Worm (Caenorhabditis elegans) whole organism, late embryonic: ENCODE data around the gene pqn-15.

Experiments
- F13H6.1 ChIP-seq: sonication (generic microtip); optimal IDR thresholded peaks from 2 replicates; lab custom pipeline; 2016; ENCODE audit warnings: missing genetic modification characterization, missing compliant biosample characterization
- ahr-1 ChIP-seq: sonication (generic microtip); optimal IDR thresholded peaks from 2 replicates; lab custom pipeline; 2016; ENCODE audit warnings: missing genetic modification characterization, missing compliant biosample characterization
- ama-1 ChIP-seq: fragments of 150-350 bp; optimal IDR thresholded peaks from 2 replicates; lab custom pipeline; 2014
- ceh-14 ChIP-seq: sonication (generic microtip); optimal IDR thresholded peaks from 2 replicates; lab custom pipeline; 2016; ENCODE audit warnings: missing genotype, missing genetic modification characterization, missing compliant biosample characterization
- ceh-19 ChIP-seq: fragments of 200-800 bp; sonication (Bioruptor generic); optimal IDR thresholded peaks from 2 replicates; lab custom pipeline; 2018; ENCODE audit warnings: mild to moderate bottlenecking, missing genetic modification characterization, missing compliant biosample characterization
- ceh-22 ChIP-seq: sonication (generic microtip); optimal IDR thresholded peaks from 2 replicates; lab custom pipeline; 2017; ENCODE audit warnings: missing biosample characterization, missing genetic modification characterization
- ceh-24 ChIP-seq: sonication (generic microtip); optimal IDR thresholded peaks from 2 replicates; lab custom pipeline; 2016; ENCODE audit warnings: mild to moderate bottlenecking, missing genetic modification characterization, missing compliant biosample characterization
- ceh-30 ChIP-seq: fragments of 150-350 bp; optimal IDR thresholded peaks from 2 replicates; lab custom pipeline; 2014; ENCODE audit warnings: missing biosample characterization, missing genetic modification characterization
- ceh-34 ChIP-seq: sonication (generic microtip); optimal IDR thresholded peaks from 2 replicates; lab custom pipeline; 2016; ENCODE audit warnings: mild to moderate bottlenecking, missing genetic modification characterization, missing compliant biosample characterization
- ceh-48 ChIP-seq: sonication (generic microtip); optimal IDR thresholded peaks from 2 replicates; lab custom pipeline; 2016; ENCODE audit warnings: missing genetic modification characterization, inconsistent platforms, missing compliant biosample characterization
- che-1 ChIP-seq: sonication (generic microtip); optimal IDR thresholded peaks from 2 replicates; lab custom pipeline; 2016; ENCODE audit warnings: mild to moderate bottlenecking, missing genetic modification characterization, missing compliant biosample characterization
- dmd-4 ChIP-seq: sonication (generic microtip); optimal IDR thresholded peaks from 2 replicates; lab custom pipeline; 2016; ENCODE audit warnings: borderline replicate concordance, missing genetic modification characterization, missing compliant biosample characterization
- ets-4 ChIP-seq: sonication (generic microtip); optimal IDR thresholded peaks from 2 replicates; lab custom pipeline; 2016; ENCODE audit warnings: missing genetic modification characterization, missing compliant biosample characterization
- fkh-10 ChIP-seq: fragments of 150-350 bp; optimal IDR thresholded peaks from 2 replicates; lab custom pipeline; 2014; ENCODE audit warnings: missing biosample characterization, missing genetic modification reagents, missing genetic modification characterization
- gmeb-2 ChIP-seq: sonication (generic microtip); optimal IDR thresholded peaks from 2 replicates; lab custom pipeline; 2016; ENCODE audit warnings: missing genetic modification characterization, inconsistent platforms, missing compliant biosample characterization
- hlh-13 ChIP-seq: fragments of 200-800 bp; sonication (Bioruptor generic); optimal IDR thresholded peaks from 2 replicates; lab custom pipeline; 2018; ENCODE audit warnings: mild to moderate bottlenecking, missing genetic modification characterization, missing compliant biosample characterization
- hlh-15 ChIP-seq: sonication (generic microtip); optimal IDR thresholded peaks from 2 replicates; lab custom pipeline; 2016; ENCODE audit warnings: missing genetic modification characterization, missing compliant biosample characterization
- hlh-8 ChIP-seq: sonication (generic microtip); optimal IDR thresholded peaks from 2 replicates; lab custom pipeline; 2016; ENCODE audit warnings: missing genotype, missing genetic modification characterization, missing compliant biosample characterization
- madf-2 ChIP-seq: sonication (generic microtip); optimal IDR thresholded peaks from 2 replicates; lab custom pipeline; 2017; ENCODE audit warnings: missing genetic modification characterization, missing compliant biosample characterization
- mec-3 ChIP-seq: sonication (generic microtip); optimal IDR thresholded peaks from 2 replicates; lab custom pipeline; 2016; ENCODE audit warnings: borderline replicate concordance, missing genetic modification characterization, missing compliant biosample characterization
- nfya-1 ChIP-seq: sonication (generic microtip); optimal IDR thresholded peaks from 2 replicates; lab custom pipeline; 2017; ENCODE audit warnings: missing genetic modification characterization, mild to moderate bottlenecking, missing compliant biosample characterization, antibody characterized with exemption, moderate library complexity
- nhr-11 ChIP-seq: fragments of 150-350 bp; optimal IDR thresholded peaks from 2 replicates; lab custom pipeline; 2014; ENCODE audit warnings: missing biosample characterization, missing genetic modification characterization
- nhr-232 ChIP-seq: sonication (generic microtip); optimal IDR thresholded peaks from 2 replicates; lab custom pipeline; 2016; ENCODE audit warnings: missing genetic modification characterization, missing compliant biosample characterization
- npax-4 ChIP-seq: sonication (generic microtip); optimal IDR thresholded peaks from 2 replicates; lab custom pipeline; 2016; ENCODE audit warnings: missing genetic modification characterization, missing compliant biosample characterization
- odd-2 ChIP-seq: sonication (generic microtip); optimal IDR thresholded peaks from 2 replicates; lab custom pipeline; 2017; ENCODE audit warnings: antibody characterized with exemption, mild to moderate bottlenecking, missing genetic modification characterization, missing compliant biosample characterization
- pat-9 ChIP-seq: fragments of 200-800 bp; sonication (Bioruptor generic); optimal IDR thresholded peaks from 2 replicates; lab custom pipeline; 2018; ENCODE audit warnings: mild to moderate bottlenecking, missing genetic modification characterization, moderate library complexity, missing compliant biosample characterization
- pax-1 ChIP-seq: fragments of 150-350 bp; optimal IDR thresholded peaks from 2 replicates; lab custom pipeline; 2014; ENCODE audit warnings: missing biosample characterization, missing genetic modification characterization
- ref-2 ChIP-seq: sonication (generic microtip); optimal IDR thresholded peaks from 2 replicates; lab custom pipeline; 2016; ENCODE audit warnings: missing genetic modification characterization, missing compliant biosample characterization
- sdc-2 ChIP-seq: sonication (generic microtip); optimal IDR thresholded peaks from 2 replicates; lab custom pipeline; 2016; ENCODE audit warnings: missing genotype, missing genetic modification characterization, missing compliant biosample characterization
- sox-2 ChIP-seq: fragments of 200-800 bp; sonication (Bioruptor generic); IDR thresholded peaks from 2 replicates; pipeline ENCODE4 v1.3.6; 2022; ENCODE audit warnings: missing genetic modification reagents, missing genetic modification characterization, missing compliant biosample characterization
- sox-4 ChIP-seq: sonication (generic microtip); optimal IDR thresholded peaks from 2 replicates; lab custom pipeline; 2017; ENCODE audit warnings: mild to moderate bottlenecking, missing genetic modification characterization, inconsistent platforms, missing compliant biosample characterization
- syd-9 ChIP-seq: sonication (generic microtip); optimal IDR thresholded peaks from 2 replicates; lab custom pipeline; 2016; ENCODE audit warnings: mild to moderate bottlenecking, missing genetic modification characterization, moderate library complexity, missing compliant biosample characterization
- tbx-2 ChIP-seq: sonication (generic microtip); optimal IDR thresholded peaks from 2 replicates; lab custom pipeline; 2016; ENCODE audit warnings: missing genetic modification characterization, missing compliant biosample characterization
- tbx-7 ChIP-seq: sonication (generic microtip); optimal IDR thresholded peaks from 2 replicates; lab custom pipeline; 2016; ENCODE audit warnings: missing genotype, missing genetic modification characterization, missing compliant biosample characterization
- unc-3 ChIP-seq, 2 experiments: fragments of 200-800 bp in 1 of 2; sonication (Bioruptor generic) in 1 of 2; sonication (generic microtip) in 1 of 2; conservative IDR thresholded peaks in 1 of 2; optimal IDR thresholded peaks in 1 of 2; 2 replicates each; pipeline versions ENCODE4 v1.3.6 to Lab custom; 2016 to 2022; ENCODE audit warnings: missing compliant biosample characterization in 2 of 2, missing genetic modification characterization in 2 of 2, missing genetic modification reagents in 1 of 2
- unc-42 ChIP-seq: sonication (generic microtip); optimal IDR thresholded peaks from 2 replicates; lab custom pipeline; 2016; ENCODE audit warnings: missing genotype, missing genetic modification characterization, missing compliant biosample characterization
- unc-55 ChIP-seq: sonication (generic microtip); optimal IDR thresholded peaks from 2 replicates; lab custom pipeline; 2017; ENCODE audit warnings: missing biosample characterization, missing genetic modification reagents, missing genetic modification characterization

The pqn-15 gene

DNA sequence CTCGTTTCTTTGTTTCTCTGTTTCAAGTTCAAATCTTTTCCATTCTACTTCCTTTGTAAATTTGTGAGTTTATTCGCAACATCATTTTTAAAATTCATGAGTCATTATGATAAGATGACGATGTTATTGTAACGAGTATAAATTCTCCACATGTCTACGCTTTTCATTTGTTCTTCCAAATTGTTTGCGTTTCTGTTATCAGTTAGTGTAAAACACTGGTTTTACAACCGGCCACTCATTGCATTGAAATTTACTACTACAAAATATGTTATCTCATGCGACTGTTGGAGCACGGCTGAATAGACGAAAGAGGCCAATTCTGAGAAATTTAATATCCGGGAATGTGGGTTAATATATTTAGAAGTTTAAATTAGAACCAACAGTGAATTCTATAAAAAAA, 24.4 kb downstream of the pqn-15 start, which contains the start of gene C52B9.19:
Gene C52B9.19 (plus strand): TSS at position 176 of the 400 bp plus-strand sequence.
- TF ChIP-seq mec-3 (tag; lab: Kevin White, UChicago) (no peak), nhr-11 (tag; lab: Kevin White, UChicago) (no peak), fkh-10 (GFP tag; lab: Kevin White, UChicago) (no peak), ref-2 (no peak), ceh-22 (tag; lab: Kevin White, UChicago) (no peak), pax-1 (no peak)

ce11 chrX:4279294-4279782, 27.4 kb downstream of the pqn-15 start, which contains the start of the genes twk-28 and ets-9:
Gene twk-28 (minus strand): TSS chrX:4279344.
Gene ets-9 (plus strand): TSS chrX:4279703.
- TF ChIP-seq sox-4 (tag; lab: Kevin White, UChicago) (no peak), mec-3 (tag; lab: Kevin White, UChicago) (no peak), nhr-11 (tag; lab: Kevin White, UChicago) (no peak), unc-42 (tag; lab: Kevin White, UChicago) (no peak), F13H6.1 (tag; lab: Kevin White, UChicago) (no peak), odd-2 (tag; lab: Kevin White, UChicago) (no peak), madf-2 (tag; lab: Kevin White, UChicago) (no peak), che-1 (no peak), nfya-1 (no peak), pax-1 (no peak), tbx-2 (tag; lab: Kevin White, UChicago) (no peak), ets-4 (tag; lab: Kevin White, UChicago) (no peak), ceh-30 (no peak), unc-3 (GFP tag; conservative IDR thresholded peaks at IDR 0.05; lab: Robert Waterston, UW) (no peak), unc-3 (tag; optimal IDR thresholded peaks at IDR 0.05; lab: Kevin White, UChicago) (no peak), gmeb-2 (tag; lab: Kevin White, UChicago) (no peak), unc-55 (no peak), npax-4 (tag; lab: Kevin White, UChicago) (no peak)
- TF ChIP-seq, all 69 proteins: peak for 0

- TF ChIP-seq ahr-1 (tag; lab: Kevin White, UChicago) (no peak), sox-4 (tag; lab: Kevin White, UChicago) (no peak), tbx-7 (no peak), hlh-15 (tag; lab: Kevin White, UChicago) (no peak), ama-1 (lab: Kevin White, UChicago) (no peak), hlh-13 (no peak), syd-9 (tag; lab: Kevin White, UChicago) (no peak), ceh-24 (no peak), unc-42 (tag; lab: Kevin White, UChicago) (no peak), dmd-4 (no peak), npax-4 (tag; lab: Kevin White, UChicago) (no peak), pax-1 (no peak), nhr-232 (no peak)
These were observed 32.6 kb downstream of the pqn-15 start, which contains the start of gene mec-18 for ce11 chrX:4274116-4274515. Gene mec-18 (minus strand): TSS chrX:4274216.

DNA sequence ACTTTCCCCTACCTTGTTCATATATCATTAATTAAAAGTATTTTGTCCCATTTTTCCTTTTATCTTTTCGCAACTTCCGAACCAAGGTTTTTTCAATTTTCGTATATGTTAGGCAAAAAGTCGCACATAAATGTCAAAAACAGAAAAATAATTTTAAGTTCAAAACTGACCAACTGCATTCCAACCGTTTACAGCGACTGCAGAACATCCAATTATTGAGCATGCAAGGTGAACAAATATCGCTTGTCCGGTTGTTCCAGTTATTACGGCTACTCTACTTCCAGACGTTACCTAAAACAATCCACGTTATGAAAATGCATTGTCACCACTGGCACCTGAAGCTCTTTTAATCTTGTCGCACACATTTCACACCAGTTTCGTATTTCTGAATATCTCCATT, 33.1 kb downstream of the pqn-15 start, which contains the start of gene C52B9.10:
Gene C52B9.10 (plus strand): TSS at position 301 of the 400 bp plus-strand sequence.
- TF ChIP-seq sox-2 (GFP tag; lab: Robert Waterston, UW) (no peak), ceh-30 (no peak), ceh-34 (tag; lab: Kevin White, UChicago) (no peak), tbx-7 (no peak), ceh-24 (no peak), gmeb-2 (tag; lab: Kevin White, UChicago) (no peak), sox-4 (tag; lab: Kevin White, UChicago) (no peak), F13H6.1 (tag; lab: Kevin White, UChicago) (no peak), madf-2 (tag; lab: Kevin White, UChicago) (no peak), nhr-11 (tag; lab: Kevin White, UChicago) (no peak), ceh-48 (tag; lab: Kevin White, UChicago) (no peak), ceh-14 (no peak), ref-2 (no peak), mec-3 (tag; lab: Kevin White, UChicago) (no peak), sdc-2 (tag; lab: Kevin White, UChicago) (no peak), hlh-15 (tag; lab: Kevin White, UChicago) (no peak), pat-9 (tag; lab: Kevin White, UChicago) (no peak), hlh-8 (no peak), ceh-19 (GFP tag; lab: Kevin White, UChicago) (no peak)
